Worm (Caenorhabditis elegans): ENCODE results near the gene W09G12.8.

ce11 chrIV:1199501-1199900, 26.5 kb upstream of the W09G12.8 start:
- no peak for TF ChIP-seq nhr-71 (tag; optimal IDR thresholded peaks at IDR 0.05)
- TF ChIP-seq ztf-11 (tag; optimal IDR thresholded peaks at IDR 0.05), result no peak
